Fruit fly (Drosophila melanogaster): ENCODE measurements around the gene CG3726.

- TF ChIP-seq CG13204 (GFP tag; optimal IDR thresholded peaks at IDR 0.05) (no peak), CG4496 (GFP tag; IDR thresholded peaks at IDR 0.05) (0 out of 3 replicates have a peak, but pooled peaks have one; percentile 25), CG32121 (GFP tag; IDR thresholded peaks at IDR 0.05) (no peak), CG17806 (tag; optimal IDR thresholded peaks at IDR 0.05) (peak; percentile 3), CG10348 (GFP tag; IDR thresholded peaks at IDR 0.05) (no peak), CG8159 (tag; optimal IDR thresholded peaks at IDR 0.05) (peak; percentile 42)
Observed at dm6 chrX:5894529-5895487, 22.1 kb upstream of the CG3726 start.

Measured in whole organism, pupa.